Worm (Caenorhabditis elegans): Measurements from ENCODE around the gene K01A12.4.
"Not testable (repeated sequence)": the region's sequence is repeated elsewhere in the genome, so short reads cannot be mapped to it uniquely, and the experiment has no call there.

The K01A12.4 gene

ce11 chrX:8610606-8611005, at the start of gene K01A12.4:
Gene K01A12.4 (plus strand): TSS chrX:8610906.
- not testable (repeated sequence) for TF ChIP-seq F13H6.1, K02D7.2, sdc-2 (tag; optimal IDR thresholded peaks at IDR 0.05)

- TF ChIP-seq ets-4 (tag; optimal IDR thresholded peaks at IDR 0.05) (no peak), ceh-45 (GFP tag; IDR thresholded peaks at IDR 0.05) (no peak), sox-2 (GFP tag; IDR thresholded peaks at IDR 0.05) (no peak), dve-1 (tag; optimal IDR thresholded peaks at IDR 0.05) (no peak), odd-2 (tag; optimal IDR thresholded peaks at IDR 0.05) (no peak), ceh-14 (tag; optimal IDR thresholded peaks at IDR 0.05) (no peak), dmd-4 (tag; optimal IDR thresholded peaks at IDR 0.05; ENCODE audit: borderline replicate concordance) (no peak), lim-6 (tag; optimal IDR thresholded peaks at IDR 0.05) (no peak), pha-4 (tag; optimal IDR thresholded peaks at IDR 0.05) (no peak), madf-2 (tag; optimal IDR thresholded peaks at IDR 0.05) (no peak), pros-1 (tag; optimal IDR thresholded peaks at IDR 0.05) (no peak)
These were observed 48.1 kb upstream of the K01A12.4 start for ce11 chrX:8562586-8562985.

- TF ChIP-seq eyg-1 (tag; optimal IDR thresholded peaks at IDR 0.05) (no peak), hlh-13 (GFP tag; optimal IDR thresholded peaks at IDR 0.05) (no peak), lin-11 (tag; optimal IDR thresholded peaks at IDR 0.05) (no peak), ztf-16 (tag; optimal IDR thresholded peaks at IDR 0.05) (no peak), C38D4.7 (GFP tag; optimal IDR thresholded peaks at IDR 0.05) (no peak), hlh-6 (tag; optimal IDR thresholded peaks at IDR 0.05) (no peak), tbx-2 (tag; optimal IDR thresholded peaks at IDR 0.05) (no peak), gmeb-2 (tag; optimal IDR thresholded peaks at IDR 0.05) (no peak), pha-2 (tag; optimal IDR thresholded peaks at IDR 0.05) (no peak), mec-3 (tag; optimal IDR thresholded peaks at IDR 0.05; ENCODE audit: borderline replicate concordance) (no peak), fkh-6 (tag; optimal IDR thresholded peaks at IDR 0.05) (no peak)
These were observed 46.8 kb upstream of the K01A12.4 start for ce11 chrX:8563663-8564450.

ce11 chrX:8564451-8564795, 46.3 kb upstream of the K01A12.4 start:
- TF ChIP-seq unc-55 (GFP tag; optimal IDR thresholded peaks at IDR 0.05): no peak
- no peak for TF ChIP-seq pros-1 (tag; optimal IDR thresholded peaks at IDR 0.05)
- TF ChIP-seq pag-3 (tag; optimal IDR thresholded peaks at IDR 0.05; ENCODE audit: borderline replicate concordance): no peak
- TF ChIP-seq hlh-15 (tag; optimal IDR thresholded peaks at IDR 0.05): no peak
- no peak for TF ChIP-seq ceh-45 (GFP tag; IDR thresholded peaks at IDR 0.05)
- peak; percentile 37 for TF ChIP-seq pax-1 (tag; optimal IDR thresholded peaks at IDR 0.05)
- TF ChIP-seq elt-4 (tag; optimal IDR thresholded peaks at IDR 0.05): no peak
- TF ChIP-seq nhr-11 (tag; optimal IDR thresholded peaks at IDR 0.05): no peak
- TF ChIP-seq ets-4 (tag; optimal IDR thresholded peaks at IDR 0.05): no peak
- no peak for TF ChIP-seq syd-9 (tag; optimal IDR thresholded peaks at IDR 0.05)
- TF ChIP-seq ceh-18 (tag; optimal IDR thresholded peaks at IDR 0.05): no peak
- peak; percentile 9 for TF ChIP-seq dve-1 (tag; optimal IDR thresholded peaks at IDR 0.05)
- TF ChIP-seq K09A11.1 (tag; optimal IDR thresholded peaks at IDR 0.05; ENCODE audit: insufficient read depth): no peak
- no peak for TF ChIP-seq hlh-6 (tag; optimal IDR thresholded peaks at IDR 0.05)

- TF ChIP-seq ceh-18 (tag; optimal IDR thresholded peaks at IDR 0.05): peak; percentile 2
- peak; percentile 39 for TF ChIP-seq ceh-19 (GFP tag; optimal IDR thresholded peaks at IDR 0.05)
- no peak for TF ChIP-seq che-1 (tag; optimal IDR thresholded peaks at IDR 0.05)
- TF ChIP-seq hlh-15 (tag; optimal IDR thresholded peaks at IDR 0.05): no peak
- peak; percentile 86 for TF ChIP-seq nfya-1 (tag; optimal IDR thresholded peaks at IDR 0.05)
- peak; percentile 32 for TF ChIP-seq rnt-1 (tag; optimal IDR thresholded peaks at IDR 0.05)
- TF ChIP-seq fax-1 (tag; optimal IDR thresholded peaks at IDR 0.05): no peak
- no peak for TF ChIP-seq K02D7.2 (tag; optimal IDR thresholded peaks at IDR 0.05)
- peak; percentile 32 for TF ChIP-seq tbx-2 (tag; optimal IDR thresholded peaks at IDR 0.05)
- TF ChIP-seq ceh-34 (tag; optimal IDR thresholded peaks at IDR 0.05): peak; percentile 45
- peak; percentile 71 for TF ChIP-seq ceh-31 (tag; optimal IDR thresholded peaks at IDR 0.05)
- TF ChIP-seq F13H6.1 (tag; optimal IDR thresholded peaks at IDR 0.05): peak; percentile 86
- TF ChIP-seq hlh-30 (tag; optimal IDR thresholded peaks at IDR 0.05; ENCODE audit: insufficient read depth): peak; percentile 12
- TF ChIP-seq lin-11 (tag; optimal IDR thresholded peaks at IDR 0.05): no peak
- no peak for TF ChIP-seq pax-1 (tag; optimal IDR thresholded peaks at IDR 0.05)
- no peak for TF ChIP-seq mec-3 (tag; optimal IDR thresholded peaks at IDR 0.05; ENCODE audit: borderline replicate concordance)
- TF ChIP-seq ztf-16 (tag; optimal IDR thresholded peaks at IDR 0.05): no peak
- TF ChIP-seq hlh-6 (tag; optimal IDR thresholded peaks at IDR 0.05): peak; percentile 47
These were observed 44.8 kb upstream of the K01A12.4 start for ce11 chrX:8565810-8566416.
